Worm (Caenorhabditis elegans) whole organism, young adult: ENCODE measurements around the gene tag-164.

ENCODE experiments used
- B0019.2 ChIP-seq: fragments of 200-800 bp; sonication (Bioruptor generic); conservative IDR thresholded peaks from 2 replicates; pipeline ENCODE4 v1.3.6; 2022; ENCODE audit warnings: missing genetic modification reagents, missing genetic modification characterization, missing compliant biosample characterization
- B0035.1 ChIP-seq: sonication (generic microtip); optimal IDR thresholded peaks from 2 replicates; lab custom pipeline; 2016; ENCODE audit warnings: missing genetic modification characterization, mild to moderate bottlenecking, missing compliant biosample characterization, missing genotype, missing genetic modification reagents
- B0261.1 ChIP-seq: sonication (generic microtip); optimal IDR thresholded peaks from 2 replicates; lab custom pipeline; 2016; ENCODE audit warnings: mild to moderate bottlenecking, missing genetic modification characterization, moderate library complexity, missing compliant biosample characterization
- C17E4.6 ChIP-seq: fragments of 200-800 bp; sonication (Bioruptor generic); IDR thresholded peaks from 2 replicates; pipeline ENCODE4 v1.3.6; 2022; ENCODE audit warnings: missing genetic modification reagents, missing genetic modification characterization, missing compliant biosample characterization
- F10E7.11 ChIP-seq: sonication (generic microtip); optimal IDR thresholded peaks from 2 replicates; lab custom pipeline; 2017; ENCODE audit warnings: mild to moderate bottlenecking, missing genetic modification characterization, moderate library complexity, missing compliant biosample characterization
- F57C9.4 ChIP-seq: sonication (generic microtip); optimal IDR thresholded peaks from 2 replicates; lab custom pipeline; 2017; ENCODE audit warnings: mild to moderate bottlenecking, missing genetic modification characterization, missing compliant biosample characterization
- K11D2.4 ChIP-seq: fragments of 200-800 bp; sonication (Bioruptor generic); IDR thresholded peaks from 2 replicates; pipeline ENCODE4 v1.3.6; 2022; ENCODE audit warnings: missing genetic modification reagents, missing genetic modification characterization, missing compliant biosample characterization
- K12H6.12 ChIP-seq: fragments of 200-800 bp; sonication (Bioruptor generic); optimal IDR thresholded peaks from 2 replicates; lab custom pipeline; 2018; ENCODE audit warnings: mild to moderate bottlenecking, missing genetic modification characterization, missing compliant biosample characterization
- T26A5.8 ChIP-seq: sonication (generic microtip); optimal IDR thresholded peaks from 2 replicates; lab custom pipeline; 2016; ENCODE audit warnings: missing genetic modification characterization, missing compliant biosample characterization
- Y56A3A.18 ChIP-seq: fragments of 200-800 bp; sonication (Bioruptor generic); IDR thresholded peaks from 2 replicates; pipeline ENCODE4 v1.3.6; 2022; ENCODE audit warnings: missing genetic modification reagents, missing genetic modification characterization, missing compliant biosample characterization
- Y95B8A.8 ChIP-seq: fragments of 200-800 bp; sonication (Bioruptor generic); IDR thresholded peaks from 2 replicates; pipeline ENCODE4 v1.3.6; 2022; ENCODE audit warnings: missing genetic modification reagents, missing genetic modification characterization, missing compliant biosample characterization
- ZK185.1 ChIP-seq: sonication (generic microtip); optimal IDR thresholded peaks from 2 replicates; lab custom pipeline; 2016; ENCODE audit warnings: mild to moderate bottlenecking, missing genetic modification characterization, missing compliant biosample characterization; ENCODE audit not compliant: poor library complexity, severe bottlenecking
- aptf-2 ChIP-seq: fragments of 200-800 bp; sonication (Bioruptor generic); conservative IDR thresholded peaks from 2 replicates; pipeline ENCODE4 v1.3.6; 2022; ENCODE audit warnings: missing genetic modification reagents, missing genetic modification characterization, missing compliant biosample characterization
- athp-1 ChIP-seq: sonication (generic microtip); optimal IDR thresholded peaks from 2 replicates; lab custom pipeline; 2017; ENCODE audit warnings: mild to moderate bottlenecking, missing genetic modification characterization, missing compliant biosample characterization
- attf-6 ChIP-seq: fragments of 200-800 bp; sonication (Bioruptor generic); IDR thresholded peaks from 2 replicates; pipeline ENCODE4 v1.3.6; 2022; ENCODE audit warnings: missing genetic modification reagents, missing genetic modification characterization, missing compliant biosample characterization
- ceh-100 ChIP-seq: fragments of 200-800 bp; sonication (Bioruptor generic); IDR thresholded peaks from 2 replicates; pipeline ENCODE4 v1.3.6; 2022; ENCODE audit warnings: missing genetic modification reagents, missing genetic modification characterization, missing compliant biosample characterization
- ceh-58 ChIP-seq: fragments of 200-800 bp; sonication (Bioruptor generic); IDR thresholded peaks from 2 replicates; pipeline ENCODE4 v1.3.6; 2022; ENCODE audit warnings: missing genetic modification characterization, missing compliant biosample characterization
- die-1 ChIP-seq: sonication (generic microtip); optimal IDR thresholded peaks from 2 replicates; lab custom pipeline; 2016; ENCODE audit warnings: missing genotype, mild to moderate bottlenecking, missing genetic modification characterization, missing compliant biosample characterization
- dpl-1 ChIP-seq: fragments of 150-350 bp; optimal IDR thresholded peaks from 2 replicates; lab custom pipeline; 2014; ENCODE audit warnings: missing biosample characterization, missing genetic modification reagents, missing genetic modification characterization
- efl-1 ChIP-seq: fragments of 150-350 bp; optimal IDR thresholded peaks from 2 replicates; lab custom pipeline; 2014; ENCODE audit warnings: missing biosample characterization, missing genetic modification reagents, missing genetic modification characterization
- egl-18 ChIP-seq: fragments of 200-800 bp; sonication (Bioruptor generic); IDR thresholded peaks from 2 replicates; pipeline ENCODE4 v1.3.6; 2022; ENCODE audit warnings: missing genetic modification reagents, missing genetic modification characterization, missing compliant biosample characterization
- egrh-3 ChIP-seq: fragments of 200-800 bp; sonication (Bioruptor generic); IDR thresholded peaks from 2 replicates; pipeline ENCODE4 v1.3.6; 2022; ENCODE audit warnings: missing genetic modification reagents, missing genetic modification characterization, missing compliant biosample characterization
- ekl-4 ChIP-seq: fragments of 200-800 bp; sonication (Bioruptor generic); IDR thresholded peaks from 2 replicates; pipeline ENCODE4 v1.3.6; 2022; ENCODE audit warnings: missing genetic modification reagents, missing genetic modification characterization, missing compliant biosample characterization
- hmg-1.2 ChIP-seq: fragments of 200-800 bp; sonication (Bioruptor generic); IDR thresholded peaks from 2 replicates; pipeline ENCODE4 v1.3.6; 2022; ENCODE audit warnings: missing genetic modification reagents, missing genetic modification characterization, missing compliant biosample characterization
- hmg-20 ChIP-seq: fragments of 200-800 bp; sonication (Bioruptor generic); IDR thresholded peaks from 2 replicates; pipeline ENCODE4 v1.3.6; 2022; ENCODE audit warnings: missing genetic modification reagents, missing genetic modification characterization, missing compliant biosample characterization
- hrde-1 ChIP-seq: sonication (generic microtip); optimal IDR thresholded peaks from 2 replicates; lab custom pipeline; 2016; ENCODE audit warnings: missing genetic modification characterization, mild to moderate bottlenecking, missing compliant biosample characterization, moderate library complexity, missing genotype, missing genetic modification reagents, borderline replicate concordance
- let-526 ChIP-seq: fragments of 200-800 bp; sonication (Bioruptor generic); IDR thresholded peaks from 2 replicates; pipeline ENCODE4 v1.3.6; 2022; ENCODE audit warnings: missing genetic modification reagents, missing genetic modification characterization, missing compliant biosample characterization
- lin-26 ChIP-seq: fragments of 200-800 bp; sonication (Bioruptor generic); IDR thresholded peaks from 2 replicates; pipeline ENCODE4 v1.3.6; 2022; ENCODE audit warnings: missing genetic modification reagents, missing genetic modification characterization, missing compliant biosample characterization
- lin-35 ChIP-seq, 3 experiments: fragments of 150-350 bp in 2 of 3; sonication (generic microtip) in 1 of 3; optimal IDR thresholded peaks; 2 replicates each; lab custom pipeline; 2014 to 2018; ENCODE audit warnings: missing biosample characterization in 3 of 3, missing genetic modification characterization in 3 of 3, missing genetic modification reagents in 3 of 3
- lir-1 ChIP-seq: fragments of 200-800 bp; sonication (Bioruptor generic); conservative IDR thresholded peaks from 2 replicates; pipeline ENCODE4 v1.3.6; 2022; ENCODE audit warnings: missing genetic modification reagents, missing genetic modification characterization, missing compliant biosample characterization
- madf-6 ChIP-seq: fragments of 200-800 bp; sonication (Bioruptor generic); IDR thresholded peaks from 2 replicates; pipeline ENCODE4 v1.3.6; 2022; ENCODE audit warnings: missing genetic modification reagents, missing genetic modification characterization, missing compliant biosample characterization
- madf-8 ChIP-seq: fragments of 200-800 bp; sonication (Bioruptor generic); conservative IDR thresholded peaks from 2 replicates; pipeline ENCODE4 v1.3.6; 2022; ENCODE audit warnings: missing genetic modification reagents, missing genetic modification characterization, missing compliant biosample characterization
- nfya-2 ChIP-seq: fragments of 200-800 bp; sonication (Bioruptor generic); IDR thresholded peaks from 2 replicates; pipeline ENCODE4 v1.3.6; 2022; ENCODE audit warnings: missing genetic modification reagents, missing genetic modification characterization, missing compliant biosample characterization
- nfyb-1 ChIP-seq: fragments of 200-800 bp; sonication (Bioruptor generic); IDR thresholded peaks from 2 replicates; pipeline ENCODE4 v1.3.6; 2022; ENCODE audit warnings: missing genetic modification reagents, missing genetic modification characterization, missing compliant biosample characterization
- nhr-120 ChIP-seq: fragments of 200-800 bp; sonication (Bioruptor generic); IDR thresholded peaks from 2 replicates; pipeline ENCODE4 v1.3.6; 2022; ENCODE audit warnings: missing genetic modification characterization, missing compliant biosample characterization
- nhr-27 ChIP-seq: fragments of 200-800 bp; sonication (Bioruptor generic); optimal IDR thresholded peaks from 2 replicates; lab custom pipeline; 2018; ENCODE audit warnings: mild to moderate bottlenecking, missing genetic modification characterization, moderate library complexity, missing compliant biosample characterization
- nhr-80 ChIP-seq: sonication (generic microtip); optimal IDR thresholded peaks from 2 replicates; lab custom pipeline; 2016; ENCODE audit warnings: missing genetic modification characterization, missing compliant biosample characterization
- rcor-1 ChIP-seq: fragments of 200-800 bp; sonication (Bioruptor generic); IDR thresholded peaks from 2 replicates; pipeline ENCODE4 v1.3.6; 2022; ENCODE audit warnings: missing genetic modification reagents, missing genetic modification characterization, missing compliant biosample characterization
- repo-1 ChIP-seq: sonication (generic microtip); optimal IDR thresholded peaks from 2 replicates; lab custom pipeline; 2017; ENCODE audit warnings: mild to moderate bottlenecking, missing genetic modification characterization, missing compliant biosample characterization
- rpc-1 ChIP-seq, 2 experiments: fragments of 150-350 bp in 1 of 2; sonication (generic microtip) in 1 of 2; optimal IDR thresholded peaks; 2 replicates each; lab custom pipeline; 2014 to 2018; ENCODE audit warnings: missing biosample characterization in 1 of 2, missing genetic modification characterization in 1 of 2, missing genetic modification reagents in 1 of 2, missing genotype in 1 of 2
- snpc-1.1 ChIP-seq: sonication (generic microtip); optimal IDR thresholded peaks from 2 replicates; lab custom pipeline; 2017; ENCODE audit warnings: missing genetic modification characterization, mild to moderate bottlenecking, missing compliant biosample characterization, antibody characterized with exemption, moderate library complexity, missing genotype, missing genetic modification reagents; ENCODE audit not compliant: insufficient read depth
- tbp1 ChIP-seq: fragments of 200-800 bp; sonication (Bioruptor generic); optimal IDR thresholded peaks from 2 replicates; lab custom pipeline; 2018; ENCODE audit warnings: mild to moderate bottlenecking, missing genetic modification characterization, missing compliant biosample characterization
- tlf-1 ChIP-seq: fragments of 200-800 bp; sonication (Bioruptor generic); optimal IDR thresholded peaks from 2 replicates; lab custom pipeline; 2018; ENCODE audit warnings: mild to moderate bottlenecking, missing genetic modification characterization, missing compliant biosample characterization
- unc-62 ChIP-seq: fragments of 150-350 bp; optimal IDR thresholded peaks from 2 replicates; lab custom pipeline; 2014; ENCODE audit warnings: missing biosample characterization, missing genetic modification reagents, missing genetic modification characterization
- ztf-22 ChIP-seq: fragments of 200-800 bp; sonication (Bioruptor generic); optimal IDR thresholded peaks from 2 replicates; lab custom pipeline; 2018; ENCODE audit warnings: mild to moderate bottlenecking, missing genetic modification characterization, moderate library complexity, missing compliant biosample characterization
- ztf-6 ChIP-seq: fragments of 200-800 bp; sonication (Bioruptor generic); IDR thresholded peaks from 2 replicates; pipeline ENCODE4 v1.3.6; 2022; ENCODE audit warnings: missing genetic modification reagents, missing genetic modification characterization, missing compliant biosample characterization

The tag-164 gene

DNA sequence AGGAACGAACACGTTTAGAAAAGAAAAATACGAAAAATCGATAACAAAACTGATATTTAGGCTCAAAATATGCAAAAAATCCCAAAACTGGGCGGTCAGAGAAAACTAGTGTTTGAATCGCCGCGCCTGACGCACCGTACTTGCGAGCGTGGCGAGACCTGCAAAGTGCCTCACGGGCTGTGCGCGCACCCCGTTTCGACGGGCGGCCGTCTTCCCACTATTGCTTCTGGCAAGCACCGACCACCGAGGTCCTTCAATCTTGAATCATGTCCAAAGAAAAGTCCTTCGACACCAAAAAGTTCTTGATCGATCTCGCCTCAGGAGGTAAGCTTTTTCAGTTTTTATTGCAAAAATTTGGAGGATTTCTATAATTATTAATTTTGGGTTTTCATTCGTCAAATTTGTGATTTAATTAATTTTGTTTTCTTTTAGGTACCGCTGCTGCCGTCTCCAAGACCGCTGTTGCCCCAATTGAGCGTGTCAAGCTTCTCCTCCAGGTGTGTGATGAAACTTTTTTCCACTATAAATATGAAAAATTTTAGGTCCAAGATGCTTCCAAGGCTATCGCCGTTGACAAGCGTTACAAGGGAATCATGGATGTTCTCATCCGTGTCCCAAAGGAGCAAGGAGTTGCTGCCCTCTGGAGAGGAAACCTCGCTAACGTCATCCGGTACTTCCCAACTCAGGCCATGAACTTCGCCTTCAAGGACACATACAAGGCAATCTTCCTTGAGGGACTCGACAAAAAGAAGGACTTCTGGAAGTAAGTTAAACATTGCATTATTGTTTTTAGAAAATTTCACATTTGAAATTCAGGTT, 3.8 kb downstream of the tag-164 start, which contains the start of gene ant-1.1 (continued):
- TF ChIP-seq ztf-6 (GFP tag; lab: Robert Waterston, UW) (0 out of 2 replicates have a peak, but pooled peaks have one; percentile 38), K12H6.12 (tag; lab: Kevin White, UChicago) (peak; percentile 85), nfya-2 (no peak), lin-26 (GFP tag; lab: Robert Waterston, UW) (peak; percentile 69; the same call in 1 of the 2 replicates), efl-1 (peak; percentile 86), repo-1 (tag; lab: Kevin White, UChicago) (peak; percentile 61), F57C9.4 (tag; lab: Kevin White, UChicago) (no peak), nhr-80 (tag; lab: Kevin White, UChicago) (peak; percentile 63), K11D2.4 (peak; percentile 83), ekl-4 (GFP tag; lab: Robert Waterston, UW) (peak; percentile 92), nhr-27 (tag; lab: Kevin White, UChicago) (no peak), Y95B8A.8 (peak; percentile 69), lir-1 (peak; percentile 88), madf-8 (GFP tag; lab: Robert Waterston, UW) (peak; percentile 29; the same call in 1 of the 2 replicates), rcor-1 (GFP tag; lab: Robert Waterston, UW) (peak; percentile 87), egl-18 (GFP tag; lab: Robert Waterston, UW) (no peak), ZK185.1 (peak; percentile 85), B0261.1 (tag; lab: Kevin White, UChicago) (peak; percentile 4), hmg-20 (GFP tag; lab: Robert Waterston, UW) (peak; percentile 68), tbp1 (GFP tag; lab: Kevin White, UChicago) (peak; percentile 69), attf-6 (GFP tag; lab: Robert Waterston, UW) (no peak), T26A5.8 (tag; lab: Kevin White, UChicago) (no peak), athp-1 (tag; lab: Kevin White, UChicago) (peak; percentile 81), madf-6 (GFP tag; lab: Robert Waterston, UW) (peak; percentile 85), C17E4.6 (peak; percentile 79; the same call in 1 of the 2 replicates), ztf-22 (GFP tag; lab: Kevin White, UChicago) (no peak), die-1 (peak; percentile 35), dpl-1 (GFP tag; lab: Kevin White, UChicago) (peak; percentile 86), snpc-1.1 (tag; lab: Kevin White, UChicago) (no peak), lin-35 (GFP tag; optimal IDR thresholded peaks at IDR 0.05; lab: Kevin White, UChicago) (peak; percentile 13 to 96 (median 66)), aptf-2 (GFP tag; lab: Robert Waterston, UW) (peak; percentile 82), hrde-1 (tag; lab: Kevin White, UChicago) (no peak), ceh-58 (GFP tag; lab: Robert Waterston, UW) (no peak), egrh-3 (GFP tag; lab: Robert Waterston, UW) (peak; percentile 88), rpc-1 (optimal IDR thresholded peaks at IDR 0.05; lab: Kevin White, UChicago) (peak; percentile 21), rpc-1 (tag; optimal IDR thresholded peaks at IDR 0.05; lab: Kevin White, UChicago) (no peak), Y56A3A.18 (GFP tag; lab: Robert Waterston, UW) (peak; percentile 70), nfyb-1 (GFP tag; lab: Robert Waterston, UW) (peak; percentile 95), tlf-1 (peak; percentile 94), unc-62 (GFP tag; lab: Kevin White, UChicago) (no peak), F10E7.11 (tag; lab: Kevin White, UChicago) (no peak), nhr-120 (GFP tag; lab: Robert Waterston, UW) (no peak), ceh-100 (peak; percentile 74), let-526 (GFP tag; lab: Robert Waterston, UW) (peak; percentile 54; the same call in 1 of the 2 replicates), hmg-1.2 (GFP tag; lab: Robert Waterston, UW) (peak; percentile 75), B0035.1 (tag; lab: Kevin White, UChicago) (peak; percentile 1), B0019.2 (GFP tag; lab: Robert Waterston, UW) (0 out of 2 replicates have a peak, but pooled peaks have one; percentile 4)
